Worm (Caenorhabditis elegans) whole organism, dauer: ENCODE measurements around the gene rig-1.

Experiments
- unc-62 ChIP-seq: sonication (generic microtip); optimal IDR thresholded peaks from 2 replicates; lab custom pipeline; 2017; ENCODE audit warnings: missing biosample characterization, missing genetic modification reagents, missing genetic modification characterization

The rig-1 gene

ce11 chrX:8674514-8674913 is 14.1 kb downstream of the rig-1 start:
- TF ChIP-seq unc-62 (GFP tag; lab: Kevin White, UChicago) = no peak

DNA sequence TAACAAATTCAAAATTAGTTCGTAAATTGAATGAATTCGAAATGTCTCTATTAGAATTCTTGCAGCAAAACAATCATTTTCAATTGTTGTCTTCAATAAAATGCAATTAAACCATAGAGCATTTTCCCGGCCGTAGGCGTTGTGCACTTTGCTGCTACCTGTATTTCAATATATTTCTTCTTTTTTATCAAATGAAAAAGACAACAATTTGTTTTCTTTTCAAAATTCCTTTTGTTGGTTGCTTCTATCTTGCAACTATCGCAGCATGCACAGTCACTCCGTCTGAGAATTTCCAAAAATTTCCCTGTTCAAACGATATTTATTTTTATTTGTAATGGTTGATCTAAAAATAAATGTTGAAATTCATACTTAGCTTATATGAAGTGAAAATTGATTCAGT is 14.7 kb downstream of the rig-1 start:
- no peak for TF ChIP-seq unc-62 (GFP tag; lab: Kevin White, UChicago)

DNA sequence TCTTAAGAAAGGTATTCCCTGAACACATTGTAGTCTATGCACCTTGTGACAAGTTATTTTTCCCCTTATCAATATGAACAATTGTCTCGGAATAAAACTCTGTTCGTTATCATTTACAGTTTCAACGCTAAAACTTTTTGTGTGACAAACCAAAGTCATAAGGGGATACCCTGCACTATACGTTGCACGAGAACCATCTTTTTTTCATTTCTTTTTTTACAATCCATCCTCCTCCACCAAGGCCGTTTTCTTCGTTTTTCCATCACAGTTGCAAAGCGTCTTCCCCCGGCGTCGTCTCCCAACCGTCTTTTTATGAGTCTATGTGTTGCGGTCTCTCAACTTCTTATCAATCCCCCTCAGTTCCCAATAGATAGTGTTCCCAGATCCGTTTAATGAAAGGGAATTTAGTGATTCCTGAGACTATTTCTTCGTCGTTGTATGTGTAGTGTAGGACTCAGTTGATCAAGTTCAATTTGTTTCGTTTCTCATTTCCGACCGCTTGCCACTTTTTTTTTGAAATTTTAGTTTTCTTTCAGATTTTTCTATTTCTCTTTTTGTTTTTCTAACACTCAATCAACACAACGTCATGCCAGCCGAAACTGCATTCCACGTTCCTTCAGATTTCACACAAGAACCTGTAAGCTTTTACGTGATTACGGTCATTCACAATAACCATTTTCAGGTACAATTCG is 15.8 kb downstream of the rig-1 start:
- TF ChIP-seq unc-62 (GFP tag; lab: Kevin White, UChicago) = no peak

DNA sequence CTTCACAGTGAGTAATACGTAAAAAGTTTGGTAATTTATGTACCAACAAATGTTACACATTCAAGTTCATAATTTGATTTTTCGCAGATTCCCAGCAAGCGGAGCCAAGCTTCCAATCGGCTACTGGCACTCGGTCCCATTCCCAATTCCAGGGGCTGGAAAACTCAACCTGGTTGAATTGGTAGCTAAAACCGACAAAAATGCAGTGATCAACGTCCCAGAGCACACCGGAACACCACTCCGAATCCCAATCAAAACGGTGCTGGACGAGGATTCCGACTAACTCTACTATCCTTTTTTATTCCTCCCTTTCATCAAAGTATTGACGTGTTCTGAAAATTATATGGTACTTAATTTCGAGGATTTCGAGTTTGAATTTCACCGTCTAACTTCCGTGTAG is 16.9 kb downstream of the rig-1 start:
- TF ChIP-seq unc-62 (GFP tag; lab: Kevin White, UChicago) = no peak

ce11 chrX:8677873-8678272 is 17.5 kb downstream of the rig-1 start:
- TF ChIP-seq unc-62 (GFP tag; lab: Kevin White, UChicago) = no peak

- no peak for TF ChIP-seq unc-62 (GFP tag; lab: Kevin White, UChicago)
These were observed 21.2 kb downstream of the rig-1 start, which contains the start of gene K09E2.1 for ce11 chrX:8681600-8681999. Gene K09E2.1, plus strand, starts transcription at chrX:8681900.

DNA sequence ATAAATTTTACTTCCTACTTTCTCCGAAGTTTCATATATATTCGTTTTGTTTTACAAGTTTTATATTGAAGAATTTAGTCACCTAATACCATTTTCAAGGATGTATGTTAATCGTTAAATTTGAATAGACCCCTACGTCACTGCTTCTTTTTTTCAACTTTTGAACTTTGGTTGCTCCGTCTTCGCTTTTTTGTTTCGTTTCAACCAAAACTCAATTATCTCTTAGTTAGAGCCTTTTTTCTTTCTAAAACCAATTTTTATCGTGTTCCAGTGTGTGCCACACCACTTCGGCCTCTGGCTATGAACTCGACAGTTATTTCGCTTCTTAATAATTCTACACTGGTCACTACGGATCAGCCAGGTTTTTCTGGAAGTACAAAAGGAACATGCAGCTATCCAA is 37.1 kb downstream of the rig-1 start, which contains the start of gene frpr-8:
frpr-8 (plus strand) TSS at position 301 of the 400 bp plus-strand sequence.
- TF ChIP-seq unc-62 (GFP tag; lab: Kevin White, UChicago) = no peak

ce11 chrX:8703664-8704356 is 43.4 kb downstream of the rig-1 start, which contains the start of gene jbts-14:
Gene jbts-14, plus strand, starts transcription at chrX:8704306.
- TF ChIP-seq unc-62 (GFP tag; lab: Kevin White, UChicago) = no peak

DNA sequence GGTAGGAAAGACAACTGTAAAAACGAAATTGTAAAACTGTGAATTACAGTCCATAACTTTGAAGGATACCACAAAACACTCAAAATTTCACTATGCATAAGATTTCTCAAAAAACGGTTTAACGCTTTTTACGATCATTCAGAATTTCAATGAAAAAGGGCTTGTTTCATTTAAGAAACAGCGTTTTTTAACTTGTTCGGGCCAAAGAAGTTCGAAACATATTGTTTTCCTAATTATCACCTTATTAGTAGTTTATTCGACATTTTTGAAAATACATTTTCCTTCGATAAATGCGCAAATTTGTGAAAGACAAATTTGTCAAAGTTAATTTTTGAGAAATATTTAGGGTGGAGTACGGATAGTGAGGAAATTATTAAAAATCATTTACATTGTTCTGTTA is 44.4 kb downstream of the rig-1 start:
- TF ChIP-seq unc-62 (GFP tag; lab: Kevin White, UChicago) = no peak

DNA sequence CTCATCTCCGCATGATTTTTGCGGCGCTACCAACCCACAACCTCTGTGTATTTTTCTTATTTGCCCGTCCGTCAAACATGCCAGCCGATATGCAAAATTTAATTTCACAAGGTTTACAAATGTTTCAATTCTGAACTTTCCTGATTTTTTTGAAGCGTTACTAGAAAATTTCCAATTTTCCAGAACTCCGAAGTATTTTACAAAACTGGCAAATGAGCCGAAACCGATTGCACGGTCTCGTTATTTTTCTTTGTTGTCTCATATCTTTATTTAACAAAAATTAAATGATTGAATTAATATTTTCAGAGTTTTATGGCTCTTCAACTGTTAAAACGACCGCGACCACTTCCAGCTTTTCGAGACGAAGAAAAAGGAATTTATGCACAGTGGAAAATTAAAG is 47.6 kb downstream of the rig-1 start, which contains the start of gene F53A9.3:
F53A9.3 (plus strand) TSS at position 301 of the 400 bp plus-strand sequence.
- TF ChIP-seq unc-62 (GFP tag; lab: Kevin White, UChicago) = no peak

DNA sequence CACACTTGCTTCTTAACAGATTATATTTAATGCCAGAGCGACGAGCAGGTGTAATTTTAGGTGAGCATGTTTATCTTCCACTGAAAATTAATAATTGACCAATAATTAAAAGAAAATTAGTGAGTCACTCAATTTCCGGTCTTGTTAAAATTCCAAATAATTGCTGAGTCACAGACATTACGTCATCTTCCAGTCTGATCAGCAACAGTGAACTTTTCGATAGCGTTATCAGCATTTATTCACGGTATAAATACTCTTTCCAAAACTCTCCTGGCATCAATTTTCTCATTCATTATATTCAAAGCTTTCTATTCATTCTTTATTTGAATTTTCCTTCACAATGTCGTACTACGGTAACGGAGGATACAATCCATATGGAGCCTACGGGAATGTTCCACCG is 49.0 kb downstream of the rig-1 start, which contains the start of gene kreg-1:
kreg-1 (plus strand) TSS at position 341 of the 400 bp plus-strand sequence.
- TF ChIP-seq unc-62 (GFP tag; lab: Kevin White, UChicago) = no peak

DNA sequence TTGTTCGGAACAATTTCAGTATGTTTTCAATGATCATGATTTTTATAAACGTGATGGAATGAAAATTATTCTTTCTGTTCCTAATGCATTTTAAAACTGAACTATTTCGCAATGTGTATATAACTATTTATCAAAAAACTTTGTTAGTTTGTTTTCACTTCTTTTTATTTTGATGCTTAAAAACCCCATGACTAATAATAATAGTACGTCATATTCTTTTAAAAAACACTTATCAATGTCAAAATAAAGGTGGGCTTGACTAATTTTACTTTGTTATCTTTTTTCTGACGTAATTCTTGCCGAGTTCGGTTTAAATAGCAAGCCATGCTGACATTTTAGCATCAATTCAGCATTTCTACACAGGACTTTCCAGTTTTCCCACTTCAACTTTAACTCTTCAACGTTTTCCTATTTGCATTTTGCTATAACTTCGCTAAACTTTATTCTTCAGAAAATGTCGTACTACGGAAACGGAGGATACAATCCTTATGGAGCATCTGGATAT is 50.8 kb downstream of the rig-1 start, which contains the start of gene F53A9.1:
F53A9.1 (plus strand) TSS at position 455 of the 505 bp plus-strand sequence.
- TF ChIP-seq unc-62 (GFP tag; lab: Kevin White, UChicago) = no peak

DNA sequence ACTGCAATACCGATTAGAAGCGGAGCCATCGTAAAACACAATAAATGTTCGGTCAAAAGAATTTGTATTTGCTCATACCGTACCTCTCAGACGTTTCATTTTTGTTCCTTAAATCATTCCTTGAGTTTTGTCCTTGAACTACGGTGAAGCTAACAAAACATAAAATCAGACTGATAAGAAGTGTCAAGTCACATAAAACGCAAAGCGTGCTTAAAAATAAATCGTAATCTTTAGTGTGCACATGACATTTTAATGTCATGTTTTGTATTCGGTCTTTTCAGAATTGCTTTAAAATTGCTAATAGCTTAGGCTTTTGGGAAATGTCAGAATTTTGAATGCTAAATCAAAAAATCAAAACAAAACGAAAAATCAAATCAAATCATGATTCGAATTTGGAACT is 52.2 kb downstream of the rig-1 start:
- no peak for TF ChIP-seq unc-62 (GFP tag; lab: Kevin White, UChicago)

- no peak for TF ChIP-seq unc-62 (GFP tag; lab: Kevin White, UChicago)
These were observed 53.4 kb downstream of the rig-1 start, which contains the start of gene F53A9.6 for ce11 chrX:8713754-8714295. Gene F53A9.6, minus strand, starts transcription at chrX:8713804.

DNA sequence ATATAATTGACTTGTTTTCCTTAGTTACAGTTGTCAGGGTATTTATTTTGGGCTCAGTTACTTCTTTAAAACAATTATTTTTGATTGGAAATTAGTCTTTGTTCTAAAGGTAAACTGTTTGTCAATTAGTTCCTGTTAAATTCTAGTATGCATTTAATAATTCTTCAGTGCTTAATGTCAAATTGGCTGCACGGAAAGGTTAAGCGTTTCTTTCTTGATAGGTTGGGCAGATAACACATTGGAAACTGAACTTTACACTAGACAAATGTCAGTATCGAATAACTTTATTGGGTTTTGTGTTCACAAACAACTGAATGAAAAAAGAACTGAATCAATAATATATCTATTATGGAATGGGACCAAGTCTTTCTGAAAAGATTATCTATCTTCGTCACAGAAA is 54.4 kb downstream of the rig-1 start:
- TF ChIP-seq unc-62 (GFP tag; lab: Kevin White, UChicago) = no peak

DNA sequence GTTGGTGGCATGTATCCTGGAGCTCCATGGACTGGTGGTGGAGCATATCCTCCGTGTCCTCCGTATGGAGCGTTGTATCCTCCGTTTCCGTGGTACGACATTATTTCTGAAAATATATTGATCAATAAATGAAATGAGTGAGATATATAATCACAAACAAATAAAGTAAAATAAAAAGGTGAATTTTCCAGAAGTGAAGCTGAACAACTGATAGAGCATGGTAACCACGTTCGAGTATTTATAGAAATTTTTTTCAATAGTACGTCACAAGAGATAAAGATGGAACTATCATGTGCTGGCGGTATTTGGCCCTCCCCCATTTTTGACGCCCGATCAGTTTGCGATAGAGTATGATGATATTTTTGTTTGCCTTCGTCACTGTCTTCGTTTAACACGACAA is 56.4 kb downstream of the rig-1 start, which contains the start of gene F53A9.7:
F53A9.7 (minus strand) TSS at position 101 of the 400 bp plus-strand sequence.
- no peak for TF ChIP-seq unc-62 (GFP tag; lab: Kevin White, UChicago)
